Fruit fly (Drosophila melanogaster) whole organism, embryonic: ENCODE results near the gene gish.
A peak's percentile ranks its signal among the peaks of the same experiment; 100 is the strongest.

Experiments
- Asciz ChIP-seq: fragments of 200-800 bp; sonication (Bioruptor generic); optimal IDR thresholded peaks from 2 replicates; lab custom pipeline; 2017; ENCODE audit warnings: missing biosample characterization, mild to moderate bottlenecking, missing genetic modification characterization, missing genetic modification reagents
- CG10147 ChIP-seq: fragments of 200-800 bp; sonication (Bioruptor generic); optimal IDR thresholded peaks from 2 replicates; lab custom pipeline; 2019; ENCODE audit warnings: missing biosample characterization, mild to moderate bottlenecking, missing genetic modification characterization, moderate library complexity
- CG1024 ChIP-seq: fragments of 200-800 bp; sonication (Bioruptor generic); IDR thresholded peaks from 2 replicates; pipeline ENCODE4 v1.3.6; 2022; ENCODE audit warnings: missing biosample characterization, missing genetic modification characterization
- CG10267 ChIP-seq: fragments of 200-800 bp; sonication (Bioruptor generic); optimal IDR thresholded peaks from 2 replicates; lab custom pipeline; 2018; ENCODE audit warnings: missing biosample characterization, mild to moderate bottlenecking, missing genetic modification characterization, moderate library complexity
- CG11723 ChIP-seq: fragments of 200-800 bp; sonication (Bioruptor generic); optimal IDR thresholded peaks from 2 replicates; lab custom pipeline; 2017; ENCODE audit warnings: missing biosample characterization, mild to moderate bottlenecking, missing genetic modification characterization
- CG14710 ChIP-seq: fragments of 200-800 bp; sonication (Bioruptor generic); optimal IDR thresholded peaks from 3 replicates; lab custom pipeline; 2019; ENCODE audit warnings: missing biosample characterization, mild to moderate bottlenecking, missing genetic modification characterization, moderate library complexity
- CG17359 ChIP-seq: fragments of 200-800 bp; sonication (Bioruptor generic); optimal IDR thresholded peaks from 3 replicates; lab custom pipeline; 2018; ENCODE audit warnings: missing biosample characterization, mild to moderate bottlenecking, missing genetic modification characterization, moderate library complexity
- CG17612 ChIP-seq: fragments of 200-800 bp; sonication (Bioruptor generic); IDR thresholded peaks from 2 replicates; pipeline ENCODE4 v1.3.6; 2022; ENCODE audit warnings: missing biosample characterization, missing genetic modification characterization
- CG18262 ChIP-seq: fragments of 200-800 bp; optimal IDR thresholded peaks from 3 replicates; lab custom pipeline; 2019; ENCODE audit warnings: missing biosample characterization, mild to moderate bottlenecking, missing genetic modification characterization, moderate library complexity
- CG2199 ChIP-seq: fragments of 200-800 bp; sonication (Bioruptor generic); IDR thresholded peaks from 3 replicates; pipeline ENCODE4 v1.3.6; 2022; ENCODE audit warnings: missing biosample characterization, missing genetic modification characterization
- CG3065 ChIP-seq: fragments of 200-800 bp; sonication (Bioruptor generic); optimal IDR thresholded peaks from 2 replicates; lab custom pipeline; 2016; ENCODE audit warnings: missing biosample characterization, missing genetic modification characterization
- CG31224 ChIP-seq: fragments of 200-800 bp; sonication (Bioruptor generic); IDR thresholded peaks from 2 replicates; pipeline ENCODE4 v1.3.6; 2022; ENCODE audit warnings: missing biosample characterization, missing genetic modification characterization
- CG34376 ChIP-seq: fragments of 200-800 bp; sonication (Bioruptor generic); optimal IDR thresholded peaks from 2 replicates; lab custom pipeline; 2018; ENCODE audit warnings: missing biosample characterization, mild to moderate bottlenecking, missing genetic modification characterization
- CG4424 ChIP-seq: fragments of 200-800 bp; sonication (Bioruptor generic); optimal IDR thresholded peaks from 3 replicates; lab custom pipeline; 2016; ENCODE audit warnings: missing biosample characterization, missing genetic modification characterization
- CG4707 ChIP-seq: fragments of 200-800 bp; sonication (Bioruptor generic); optimal IDR thresholded peaks from 2 replicates; lab custom pipeline; 2018; ENCODE audit warnings: missing biosample characterization, mild to moderate bottlenecking, missing genetic modification characterization, moderate library complexity
- CG6689 ChIP-seq: fragments of 200-800 bp; sonication (Bioruptor generic); IDR thresholded peaks from 2 replicates; pipeline ENCODE4 v1.3.6; 2022; ENCODE audit warnings: missing biosample characterization, missing genetic modification characterization
- CG7745 ChIP-seq: fragments of 200-800 bp; sonication (Bioruptor generic); optimal IDR thresholded peaks from 2 replicates; lab custom pipeline; 2018; ENCODE audit warnings: missing biosample characterization, mild to moderate bottlenecking, missing genetic modification characterization, moderate library complexity
- CG7963 ChIP-seq: fragments of 200-800 bp; sonication (Bioruptor generic); IDR thresholded peaks from 3 replicates; pipeline ENCODE4 v1.3.6; 2022; ENCODE audit warnings: missing biosample characterization, missing genetic modification characterization; ENCODE audit not compliant: partially characterized antibody
- CG9215 ChIP-seq: fragments of 200-800 bp; sonication (Bioruptor generic); IDR thresholded peaks from 2 replicates; pipeline ENCODE4 v1.3.6; 2022; ENCODE audit warnings: missing biosample characterization, missing genetic modification characterization
- CG9932 ChIP-seq: fragments of 200-800 bp; sonication (Bioruptor generic); IDR thresholded peaks from 2 replicates; pipeline ENCODE4 v1.3.6; 2022; ENCODE audit warnings: missing biosample characterization, missing genetic modification characterization
- Dip3 ChIP-seq: fragments of 200-800 bp; sonication (Bioruptor generic); optimal IDR thresholded peaks from 3 replicates; lab custom pipeline; 2016; ENCODE audit warnings: missing biosample characterization, missing genetic modification characterization
- Drgx ChIP-seq: fragments of 200-800 bp; sonication (Bioruptor generic); IDR thresholded peaks from 2 replicates; pipeline ENCODE4 v1.3.6; 2022; ENCODE audit warnings: missing biosample characterization, missing genetic modification characterization
- ERR ChIP-seq: fragments of 200-800 bp; sonication (Bioruptor generic); optimal IDR thresholded peaks from 2 replicates; lab custom pipeline; 2016; ENCODE audit warnings: missing biosample characterization, missing genetic modification characterization
- Gug ChIP-seq: fragments of 200-800 bp; sonication (Bioruptor generic); IDR thresholded peaks from 4 replicates; pipeline ENCODE4 v1.3.6; 2022; ENCODE audit warnings: missing biosample characterization, missing genetic modification characterization
- HmgZ ChIP-seq: fragments of 200-800 bp; sonication (Bioruptor generic); optimal IDR thresholded peaks from 2 replicates; lab custom pipeline; 2018; ENCODE audit warnings: missing biosample characterization, mild to moderate bottlenecking, missing genetic modification characterization
- Hr3 ChIP-seq: fragments of 200-800 bp; sonication (Bioruptor generic); optimal IDR thresholded peaks from 3 replicates; lab custom pipeline; 2016; ENCODE audit warnings: missing biosample characterization, missing genetic modification characterization
- MTF-1 ChIP-seq: fragments of 200-800 bp; sonication (Bioruptor generic); optimal IDR thresholded peaks from 2 replicates; lab custom pipeline; 2018; ENCODE audit warnings: missing biosample characterization, mild to moderate bottlenecking, missing genetic modification characterization, borderline replicate concordance
- Med ChIP-seq: fragments of 200-800 bp; sonication (Bioruptor generic); peaks from one replicate; lab custom pipeline; 2016; ENCODE audit warnings: missing biosample characterization, missing genetic modification characterization, mild to moderate bottlenecking, inconsistent platforms, moderate library complexity
- Mrtf ChIP-seq: fragments of 200-800 bp; sonication (Bioruptor generic); IDR thresholded peaks from 3 replicates; pipeline ENCODE4 v1.3.6; 2022; ENCODE audit warnings: missing biosample characterization, missing genetic modification characterization
- Neu2 ChIP-seq: fragments of 200-800 bp; sonication (Bioruptor generic); optimal IDR thresholded peaks from 3 replicates; lab custom pipeline; 2016; ENCODE audit warnings: missing biosample characterization, missing genetic modification characterization, borderline replicate concordance
- Six4 ChIP-seq: fragments of 200-800 bp; sonication (Bioruptor generic); optimal IDR thresholded peaks from 2 replicates; lab custom pipeline; 2016; ENCODE audit warnings: missing biosample characterization, missing genetic modification characterization
- Sry-β ChIP-seq: fragments of 200-800 bp; sonication (Bioruptor generic); optimal IDR thresholded peaks from 2 replicates; lab custom pipeline; 2018; ENCODE audit warnings: missing biosample characterization, mild to moderate bottlenecking, missing genetic modification characterization, moderate library complexity
- Ssrp ChIP-seq: fragments of 200-800 bp; sonication (Bioruptor generic); optimal IDR thresholded peaks from 2 replicates; lab custom pipeline; 2018; ENCODE audit warnings: missing biosample characterization, mild to moderate bottlenecking, missing genetic modification characterization, moderate library complexity
- al ChIP-seq: fragments of 200-800 bp; sonication (Bioruptor generic); IDR thresholded peaks from 2 replicates; pipeline ENCODE4 v1.3.6; 2022; ENCODE audit warnings: missing biosample characterization, missing genetic modification characterization
- ara ChIP-seq: fragments of 200-800 bp; sonication (Bioruptor generic); IDR thresholded peaks from 2 replicates; pipeline ENCODE4 v1.3.6; 2022; ENCODE audit warnings: missing biosample characterization, missing genetic modification characterization
- bbx ChIP-seq: fragments of 200-800 bp; sonication (Bioruptor generic); IDR thresholded peaks from 2 replicates; pipeline ENCODE4 v1.3.6; 2022; ENCODE audit warnings: missing biosample characterization, missing genetic modification characterization; ENCODE audit not compliant: partially characterized antibody
- corto ChIP-seq: fragments of 200-800 bp; sonication (Bioruptor generic); optimal IDR thresholded peaks from 2 replicates; lab custom pipeline; 2016; ENCODE audit warnings: missing biosample characterization, mild to moderate bottlenecking, missing genetic modification characterization, moderate library complexity
- croc ChIP-seq: fragments of 200-800 bp; sonication (Bioruptor generic); conservative IDR thresholded peaks from 3 replicates; pipeline ENCODE4 v1.3.6; 2022; ENCODE audit warnings: missing biosample characterization, missing genetic modification characterization
- emc ChIP-seq: fragments of 200-800 bp; sonication (Bioruptor generic); optimal IDR thresholded peaks from 2 replicates; lab custom pipeline; 2016; ENCODE audit warnings: missing biosample characterization, missing genetic modification characterization
- en ChIP-seq: fragments of 200-800 bp; sonication (Bioruptor generic); optimal IDR thresholded peaks from 2 replicates; lab custom pipeline; 2016; ENCODE audit warnings: missing biosample characterization, missing genetic modification characterization
- eve ChIP-seq, 2 experiments: fragments of >200 bp; optimal IDR thresholded peaks; 2 replicates each; lab custom pipeline; 2017; ENCODE audit warnings: missing biosample characterization in 2 of 2, missing genetic modification characterization in 2 of 2
- grau ChIP-seq: fragments of 200-800 bp; optimal IDR thresholded peaks from 3 replicates; lab custom pipeline; 2019; ENCODE audit warnings: missing biosample characterization, mild to moderate bottlenecking, missing genetic modification characterization, moderate library complexity
- gro ChIP-seq: fragments of 200-800 bp; sonication (Bioruptor generic); optimal IDR thresholded peaks from 2 replicates; lab custom pipeline; 2016; ENCODE audit warnings: missing biosample characterization, missing genetic modification characterization
- gt ChIP-seq: fragments of 200-800 bp; sonication (Bioruptor generic); IDR thresholded peaks from 2 replicates; pipeline ENCODE4 v1.3.6; 2022; ENCODE audit warnings: missing biosample characterization, missing genetic modification characterization
- hkb ChIP-seq, 2 experiments: fragments of 200-800 bp in 1 of 2; fragments of >200 bp in 1 of 2; sonication (Bioruptor generic) in 1 of 2; IDR thresholded peaks in 1 of 2; optimal IDR thresholded peaks in 1 of 2; 2 replicates each; pipeline versions ENCODE4 v1.3.6 to Lab custom; 2017 to 2022; ENCODE audit warnings: missing biosample characterization in 1 of 2, missing genetic modification characterization in 1 of 2
- maf-S ChIP-seq: fragments of 200-800 bp; sonication (Bioruptor generic); optimal IDR thresholded peaks from 2 replicates; lab custom pipeline; 2016; ENCODE audit warnings: missing biosample characterization, missing genetic modification characterization
- nmo ChIP-seq: fragments of 200-800 bp; sonication (Bioruptor generic); optimal IDR thresholded peaks from 2 replicates; lab custom pipeline; 2018; ENCODE audit warnings: missing biosample characterization, mild to moderate bottlenecking, missing genetic modification characterization, moderate library complexity
- sug ChIP-seq: fragments of 200-800 bp; optimal IDR thresholded peaks from 2 replicates; lab custom pipeline; 2019; ENCODE audit warnings: missing biosample characterization, mild to moderate bottlenecking, missing genetic modification characterization, moderate library complexity
- wor ChIP-seq: fragments of 200-800 bp; sonication (Bioruptor generic); IDR thresholded peaks from 2 replicates; pipeline ENCODE4 v1.3.6; 2022; ENCODE audit warnings: missing biosample characterization, missing genetic modification characterization
- zen ChIP-seq: fragments of 200-800 bp; sonication (Bioruptor generic); optimal IDR thresholded peaks from 3 replicates; lab custom pipeline; 2018; ENCODE audit warnings: missing biosample characterization, mild to moderate bottlenecking, missing genetic modification characterization, moderate library complexity

gish gene

dm6 chr3R:16305185-16305989 lies 33.1 kb downstream of the gish start, which contains the start of gene Zip89B (continued):
- TF ChIP-seq al (GFP tag; lab: Robert Waterston, UW) = no peak
- no peak for TF ChIP-seq CG3065 (GFP tag; lab: Kevin White, UChicago)
- no peak for TF ChIP-seq CG1024 (GFP tag; lab: Robert Waterston, UW)
- TF ChIP-seq CG17612 (GFP tag; lab: Robert Waterston, UW) = no peak
- no peak for TF ChIP-seq CG17359 (tag; lab: Kevin White, UChicago)
- no peak for TF ChIP-seq wor (GFP tag; lab: Robert Waterston, UW)
- TF ChIP-seq CG9215 = no peak
- no peak for TF ChIP-seq CG2199
- no peak for TF ChIP-seq Six4 (GFP tag; lab: Kevin White, UChicago)
- no peak for TF ChIP-seq croc (GFP tag; lab: Robert Waterston, UW)
- peak; percentile 6 for TF ChIP-seq sug (tag; lab: Kevin White, UChicago)
- TF ChIP-seq CG31224 (GFP tag; lab: Robert Waterston, UW) = no peak
- no peak; the same call in 1 of the 2 replicates for TF ChIP-seq bbx (GFP tag; lab: Robert Waterston, UW)
- TF ChIP-seq gro (GFP tag; lab: Kevin White, UChicago) = no peak
- TF ChIP-seq CG14710 (tag; lab: Kevin White, UChicago) = no peak
- no peak for TF ChIP-seq nmo (GFP tag; lab: Kevin White, UChicago)
- no peak for TF ChIP-seq corto (GFP tag; lab: Kevin White, UChicago)
- no peak for TF ChIP-seq eve (GFP tag; optimal IDR thresholded peaks at IDR 0.05; lab: Kevin White, UChicago)
- peak; percentile 46 for TF ChIP-seq HmgZ (tag; lab: Kevin White, UChicago)
- TF ChIP-seq CG4707 = no peak
- TF ChIP-seq grau (tag; lab: Kevin White, UChicago) = no peak
- no peak for TF ChIP-seq gt (GFP tag; lab: Robert Waterston, UW)
- no peak for TF ChIP-seq CG18262
- peak; percentile 76 for TF ChIP-seq Med
- TF ChIP-seq Ssrp (tag; lab: Kevin White, UChicago) = no peak
- TF ChIP-seq CG9932 (GFP tag; lab: Robert Waterston, UW) = no peak
- no peak for TF ChIP-seq CG11723 (GFP tag; lab: Kevin White, UChicago)
- peak; percentile 28 for TF ChIP-seq hkb (optimal IDR thresholded peaks at IDR 0.05; lab: Kevin White, UChicago)
- no peak for TF ChIP-seq hkb (GFP tag; IDR thresholded peaks at IDR 0.05; lab: Robert Waterston, UW)
- TF ChIP-seq Hr3 = no peak
- no peak for TF ChIP-seq maf-S (GFP tag; lab: Kevin White, UChicago)
- TF ChIP-seq CG6689 = peak; percentile 13; the same call in 1 of the 2 replicates
- TF ChIP-seq Neu2 (GFP tag; lab: Kevin White, UChicago) = no peak
- no peak for TF ChIP-seq CG7745 (tag; lab: Kevin White, UChicago)
- no peak for TF ChIP-seq Drgx (GFP tag; lab: Robert Waterston, UW)
- TF ChIP-seq emc = no peak
- no peak for TF ChIP-seq Asciz (GFP tag; lab: Kevin White, UChicago)
- TF ChIP-seq en (GFP tag; lab: Kevin White, UChicago) = no peak
- TF ChIP-seq CG10267 (tag; lab: Kevin White, UChicago) = no peak
- TF ChIP-seq ERR (GFP tag; lab: Kevin White, UChicago) = no peak
- no peak for TF ChIP-seq Dip3 (GFP tag; lab: Kevin White, UChicago)
- no peak for TF ChIP-seq MTF-1 (GFP tag; lab: Kevin White, UChicago)
- no peak for TF ChIP-seq zen
- TF ChIP-seq CG4424 = no peak
- no peak for TF ChIP-seq CG10147 (GFP tag; lab: Kevin White, UChicago)
- TF ChIP-seq Sry-β = no peak
- no peak for TF ChIP-seq ara (GFP tag; lab: Robert Waterston, UW)
- TF ChIP-seq CG34376 (GFP tag; lab: Kevin White, UChicago) = peak; percentile 37
- no peak for TF ChIP-seq Gug (GFP tag; lab: Robert Waterston, UW)
- no peak for TF ChIP-seq CG7963 (GFP tag; lab: Robert Waterston, UW)
- TF ChIP-seq Mrtf (GFP tag; lab: Robert Waterston, UW) = no peak
